Worm (Caenorhabditis elegans) whole organism, L4 larva: ENCODE data around the gene ptr-25.

ENCODE experiments used
- F49E8.2 ChIP-seq: sonication (generic microtip); optimal IDR thresholded peaks from 2 replicates; lab custom pipeline; 2016; ENCODE audit warnings: missing compliant biosample characterization, mild to moderate bottlenecking, missing genetic modification characterization, borderline replicate concordance
- ama-1 ChIP-seq: fragments of 150-350 bp; optimal IDR thresholded peaks from 2 replicates; lab custom pipeline; 2014; ENCODE audit warnings: inconsistent platforms, mixed read lengths
- ces-1 ChIP-seq: fragments of 150-350 bp; sonication (generic microtip); optimal IDR thresholded peaks from 4 replicates; lab custom pipeline; 2014; ENCODE audit warnings: missing biosample characterization, missing genetic modification reagents, missing genetic modification characterization
- daf-8 ChIP-seq: fragments of 200-800 bp; sonication (Bioruptor generic); IDR thresholded peaks from 2 replicates; pipeline ENCODE4 v1.3.6; 2022; ENCODE audit warnings: missing genetic modification characterization, missing compliant biosample characterization
- hlh-30 ChIP-seq: sonication (generic microtip); optimal IDR thresholded peaks from 2 replicates; lab custom pipeline; 2017; ENCODE audit warnings: antibody characterized with exemption, mild to moderate bottlenecking, missing genetic modification characterization, missing compliant biosample characterization; ENCODE audit not compliant: insufficient read depth
- lin-13 ChIP-seq: fragments of 150-350 bp; optimal IDR thresholded peaks from 2 replicates; lab custom pipeline; 2014; ENCODE audit warnings: missing biosample characterization, missing genetic modification reagents, missing genetic modification characterization
- lin-15B ChIP-seq: fragments of 150-350 bp; sonication (generic microtip); optimal IDR thresholded peaks from 3 replicates; lab custom pipeline; 2014; ENCODE audit warnings: missing biosample characterization, missing genetic modification characterization
- nhr-11 ChIP-seq: fragments of 150-350 bp; optimal IDR thresholded peaks from 2 replicates; lab custom pipeline; 2014; ENCODE audit warnings: missing biosample characterization, missing genetic modification characterization
- nhr-6 ChIP-seq: fragments of 150-350 bp; optimal IDR thresholded peaks from 2 replicates; lab custom pipeline; 2014; ENCODE audit warnings: missing biosample characterization, missing genetic modification characterization
- php-3 ChIP-seq: fragments of 200-800 bp; sonication (Bioruptor generic); IDR thresholded peaks from 2 replicates; pipeline ENCODE4 v1.3.6; 2022; ENCODE audit warnings: missing genetic modification reagents, missing genetic modification characterization, missing compliant biosample characterization
- pqm-1 ChIP-seq: sonication (generic microtip); optimal IDR thresholded peaks from 2 replicates; lab custom pipeline; 2017; ENCODE audit warnings: missing biosample characterization, missing genetic modification characterization
- snpc-1.2 ChIP-seq: fragments of 200-800 bp; sonication (Bioruptor generic); IDR thresholded peaks from 2 replicates; pipeline ENCODE4 v1.3.6; 2022; ENCODE audit warnings: missing genetic modification reagents, missing genetic modification characterization, missing compliant biosample characterization
- zag-1 ChIP-seq: fragments of 150-350 bp; optimal IDR thresholded peaks from 2 replicates; lab custom pipeline; 2014; ENCODE audit warnings: missing biosample characterization, missing genetic modification characterization

DNA sequence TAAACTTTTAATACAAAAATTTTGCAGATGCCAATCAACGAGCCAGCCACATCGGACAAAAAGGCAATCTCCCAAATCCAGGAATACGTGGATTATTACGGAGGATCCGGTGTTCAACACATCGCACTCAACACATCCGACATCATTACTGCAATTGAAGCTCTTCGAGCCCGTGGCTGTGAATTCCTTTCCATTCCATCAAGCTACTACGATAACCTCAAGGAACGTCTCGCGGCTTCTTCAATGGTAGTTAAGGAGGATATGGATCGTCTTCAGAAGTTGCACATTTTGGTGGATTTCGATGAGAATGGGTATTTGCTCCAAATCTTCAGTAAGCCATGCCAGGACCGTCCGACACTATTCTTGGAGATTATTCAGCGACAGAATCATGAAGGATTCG is 49.1 kb downstream of the ptr-25 start:
- TF ChIP-seq nhr-11 (tag; lab: Kevin White, UChicago) = no peak
- no peak; the same call in 1 of the 2 replicates for TF ChIP-seq php-3 (GFP tag; lab: Robert Waterston, UW)
- TF ChIP-seq F49E8.2 (tag; lab: Kevin White, UChicago) = no peak
- TF ChIP-seq lin-15B (tag; lab: Kevin White, UChicago) = no peak
- TF ChIP-seq snpc-1.2 (GFP tag; lab: Robert Waterston, UW) = no peak
- no peak for TF ChIP-seq daf-8
- TF ChIP-seq ces-1 (GFP tag; lab: Kevin White, UChicago) = no peak
- no peak for TF ChIP-seq lin-13 (GFP tag; lab: Kevin White, UChicago)
- TF ChIP-seq nhr-6 (tag; lab: Kevin White, UChicago) = no peak
- TF ChIP-seq zag-1 (tag; lab: Kevin White, UChicago) = no peak
- peak; percentile 67 for TF ChIP-seq ama-1 (lab: Kevin White, UChicago)
- TF ChIP-seq pqm-1 (tag; lab: Kevin White, UChicago) = no peak
- no peak for TF ChIP-seq hlh-30 (tag; lab: Kevin White, UChicago)
